Fruit fly (Drosophila melanogaster): Measurements from ENCODE around the gene Syx17.

Syx17 gene

dm6 chr3L:4412974-4413373 is 9.7 kb downstream of the Syx17 start (continued):
- TF ChIP-seq PHDP (tag; optimal IDR thresholded peaks at IDR 0.05) = peak; percentile 5
- no peak for TF ChIP-seq Sry-β (GFP tag; optimal IDR thresholded peaks at IDR 0.05)
- peak; percentile 46; the same call in 1 of the 2 replicates for TF ChIP-seq sisA (GFP tag; IDR thresholded peaks at IDR 0.05)
- TF ChIP-seq nerfin-1 (tag; optimal IDR thresholded peaks at IDR 0.05) = no peak
- no peak for TF ChIP-seq CG2116 (GFP tag; optimal IDR thresholded peaks at IDR 0.05)
- TF ChIP-seq CG8765 (GFP tag; IDR thresholded peaks at IDR 0.05) = no peak
- TF ChIP-seq gt (GFP tag; IDR thresholded peaks at IDR 0.05) = no peak
- no peak for TF ChIP-seq CG12744 (GFP tag; optimal IDR thresholded peaks at IDR 0.05)
- no peak for TF ChIP-seq BtbVII (GFP tag; optimal IDR thresholded peaks at IDR 0.05)
- TF ChIP-seq CG7839 (tag; optimal IDR thresholded peaks at IDR 0.05) = peak; percentile 45
- TF ChIP-seq Fer2 (tag; optimal IDR thresholded peaks at IDR 0.05) = no peak
- TF ChIP-seq bsh (GFP tag; optimal IDR thresholded peaks at IDR 0.05) = peak in 1 of 2 experiments; percentile 42
- TF ChIP-seq Side (GFP tag; optimal IDR thresholded peaks at IDR 0.05) = peak; percentile 16
- peak; percentile 78 for TF ChIP-seq Ets65A (GFP tag)
- no peak for TF ChIP-seq ken (GFP tag; IDR thresholded peaks at IDR 0.05)
- TF ChIP-seq gfzf (GFP tag; optimal IDR thresholded peaks at IDR 0.05) = no peak
- TF ChIP-seq CoRest (tag; optimal IDR thresholded peaks at IDR 0.05) = peak; percentile 27
- no peak for TF ChIP-seq Dfd (GFP tag; optimal IDR thresholded peaks at IDR 0.05)
- no peak for TF ChIP-seq aop (GFP tag; IDR thresholded peaks at IDR 0.05)
- peak; percentile 66 for TF ChIP-seq CG6689 (GFP tag; IDR thresholded peaks at IDR 0.05)
- TF ChIP-seq CG10321 (GFP tag; IDR thresholded peaks at IDR 0.05) = 0 out of 2 replicates have a peak, but pooled peaks have one; percentile 29
- no peak for TF ChIP-seq NC2β (GFP tag; optimal IDR thresholded peaks at IDR 0.05)
- TF ChIP-seq disco-r (GFP tag; optimal IDR thresholded peaks at IDR 0.05) = peak; percentile 21
- peak; percentile 65; the same call in 1 of the 2 replicates for TF ChIP-seq sob (GFP tag; IDR thresholded peaks at IDR 0.05)
- no peak for TF ChIP-seq CG18011 (GFP tag; optimal IDR thresholded peaks at IDR 0.05)
- no peak for TF ChIP-seq dan (GFP tag; IDR thresholded peaks at IDR 0.05)
- peak; percentile 72 for TF ChIP-seq Aef1 (GFP tag; IDR thresholded peaks at IDR 0.05)
- no peak for TF ChIP-seq CG31388 (GFP tag; optimal IDR thresholded peaks at IDR 0.05)
- TF ChIP-seq slbo (GFP tag; IDR thresholded peaks at IDR 0.05) = peak; percentile 84
- TF ChIP-seq dm (GFP tag; optimal IDR thresholded peaks at IDR 0.05) = no peak
- TF ChIP-seq BEAF-32 (GFP tag; optimal IDR thresholded peaks at IDR 0.05) = no peak
- peak; percentile 80 for TF ChIP-seq ci (GFP tag; IDR thresholded peaks at IDR 0.05)
- no peak for TF ChIP-seq Ssrp (tag; optimal IDR thresholded peaks at IDR 0.05)
- no peak for TF ChIP-seq ab (GFP tag; optimal IDR thresholded peaks at IDR 0.05)
- TF ChIP-seq bab2 (GFP tag; optimal IDR thresholded peaks at IDR 0.05) = peak; percentile 12
- no peak for TF ChIP-seq corto (GFP tag; optimal IDR thresholded peaks at IDR 0.05)
- peak; percentile 49 for TF ChIP-seq unpg (GFP tag; optimal IDR thresholded peaks at IDR 0.05)
- no peak for TF ChIP-seq CG8290 (GFP tag; optimal IDR thresholded peaks at IDR 0.05)
- peak in 1 of 2 experiments; percentile 63 for TF ChIP-seq CG8290 (tag; optimal IDR thresholded peaks at IDR 0.05)
- TF ChIP-seq CG10565 (GFP tag; optimal IDR thresholded peaks at IDR 0.05) = no peak
- no peak for TF ChIP-seq bbx (GFP tag; IDR thresholded peaks at IDR 0.05; ENCODE audit: partially characterized antibody)
- TF ChIP-seq CG2202 (tag; optimal IDR thresholded peaks at IDR 0.05) = no peak
- TF ChIP-seq tio (GFP tag; optimal IDR thresholded peaks at IDR 0.05) = peak; percentile 43
- TF ChIP-seq CG15073 (GFP tag; optimal IDR thresholded peaks at IDR 0.05) = no peak
- TF ChIP-seq CG12104 (GFP tag; optimal IDR thresholded peaks at IDR 0.05) = no peak
- no peak for TF ChIP-seq CG31441 (GFP tag; IDR thresholded peaks at IDR 0.05)
- 0 out of 3 replicates have a peak, but pooled peaks have one; percentile 26 for TF ChIP-seq zfh1 (GFP tag; IDR thresholded peaks at IDR 0.05)
